Fruit fly (Drosophila melanogaster) whole organism, embryonic: ENCODE data around the gene CG32720.

Experiments used
- Ada2b ChIP-seq: fragments of 200-800 bp; sonication (Bioruptor generic); IDR thresholded peaks from 2 replicates; pipeline ENCODE4 v1.3.6; 2022; ENCODE audit warnings: missing biosample characterization, missing genetic modification characterization
- Antp ChIP-seq: fragments of 200-800 bp; sonication (Bioruptor generic); optimal IDR thresholded peaks from 3 replicates; lab custom pipeline; 2016; ENCODE audit warnings: missing biosample characterization, missing genetic modification characterization
- Asciz ChIP-seq: fragments of 200-800 bp; sonication (Bioruptor generic); optimal IDR thresholded peaks from 2 replicates; lab custom pipeline; 2017; ENCODE audit warnings: missing biosample characterization, mild to moderate bottlenecking, missing genetic modification characterization, missing genetic modification reagents
- Bdp1 ChIP-seq: fragments of 200-800 bp; sonication (Bioruptor generic); optimal IDR thresholded peaks from 3 replicates; lab custom pipeline; 2016; ENCODE audit warnings: missing biosample characterization, missing genetic modification characterization
- CG10209 ChIP-seq: fragments of 200-800 bp; sonication (Bioruptor generic); optimal IDR thresholded peaks from 3 replicates; lab custom pipeline; 2017; ENCODE audit warnings: missing biosample characterization, mild to moderate bottlenecking, missing genetic modification characterization, missing genetic modification reagents
- CG10431 ChIP-seq: fragments of 200-800 bp; sonication (Bioruptor generic); optimal IDR thresholded peaks from 3 replicates; lab custom pipeline; 2018; ENCODE audit warnings: missing biosample characterization, mild to moderate bottlenecking, missing genetic modification characterization
- CG11504 ChIP-seq: fragments of 200-800 bp; sonication (Bioruptor generic); optimal IDR thresholded peaks from 3 replicates; lab custom pipeline; 2019; ENCODE audit warnings: missing biosample characterization, mild to moderate bottlenecking, missing genetic modification characterization, moderate library complexity
- CG11723 ChIP-seq: fragments of 200-800 bp; sonication (Bioruptor generic); optimal IDR thresholded peaks from 2 replicates; lab custom pipeline; 2017; ENCODE audit warnings: missing biosample characterization, mild to moderate bottlenecking, missing genetic modification characterization
- CG14014 ChIP-seq: fragments of 200-800 bp; sonication (Bioruptor generic); IDR thresholded peaks from 2 replicates; pipeline ENCODE4 v1.3.6; 2022; ENCODE audit warnings: missing biosample characterization, missing genetic modification characterization
- CG14050 ChIP-seq: fragments of 200-800 bp; sonication (Bioruptor generic); IDR thresholded peaks from 3 replicates; pipeline ENCODE4 v1.3.6; 2022; ENCODE audit warnings: missing biosample characterization, missing genetic modification characterization
- CG15479 ChIP-seq: fragments of 200-800 bp; sonication (Bioruptor generic); optimal IDR thresholded peaks from 3 replicates; lab custom pipeline; 2019; ENCODE audit warnings: missing biosample characterization, mild to moderate bottlenecking, missing genetic modification characterization, moderate library complexity
- CG16863 ChIP-seq: fragments of 200-800 bp; sonication (Bioruptor generic); optimal IDR thresholded peaks from 3 replicates; lab custom pipeline; 2016; ENCODE audit warnings: missing biosample characterization, missing genetic modification characterization
- CG18011 ChIP-seq: fragments of 200-800 bp; sonication (Bioruptor generic); optimal IDR thresholded peaks from 2 replicates; lab custom pipeline; 2017; ENCODE audit warnings: missing biosample characterization, missing genetic modification characterization, mild to moderate bottlenecking, moderate library complexity, missing genotype
- CG18599 ChIP-seq: fragments of 200-800 bp; sonication (Bioruptor generic); optimal IDR thresholded peaks from 3 replicates; lab custom pipeline; 2017; ENCODE audit warnings: missing biosample characterization, missing genetic modification characterization, mild to moderate bottlenecking, moderate library complexity, missing genetic modification reagents
- CG2678 ChIP-seq: fragments of 200-800 bp; sonication (Bioruptor generic); optimal IDR thresholded peaks from 3 replicates; lab custom pipeline; 2019; ENCODE audit warnings: missing biosample characterization, mild to moderate bottlenecking, missing genetic modification characterization, moderate library complexity
- CG34224 ChIP-seq: fragments of 200-800 bp; sonication (Bioruptor generic); IDR thresholded peaks from 3 replicates; pipeline ENCODE4 v1.3.6; 2022; ENCODE audit warnings: missing biosample characterization, missing genetic modification characterization; ENCODE audit not compliant: partially characterized antibody
- CG3995 ChIP-seq: fragments of 200-800 bp; sonication (Bioruptor generic); optimal IDR thresholded peaks from 3 replicates; lab custom pipeline; 2016; ENCODE audit warnings: missing biosample characterization, missing genetic modification characterization
- CG4404 ChIP-seq: fragments of 200-800 bp; sonication (Bioruptor generic); IDR thresholded peaks from 2 replicates; pipeline ENCODE4 v1.3.6; 2022; ENCODE audit warnings: missing biosample characterization, missing genetic modification characterization
- CG6175 ChIP-seq: fragments of 200-800 bp; sonication (Bioruptor generic); IDR thresholded peaks from 3 replicates; pipeline ENCODE4 v1.3.6; 2022; ENCODE audit warnings: missing biosample characterization, missing genetic modification characterization
- CG7839 ChIP-seq: fragments of 200-800 bp; sonication (Bioruptor generic); optimal IDR thresholded peaks from 3 replicates; lab custom pipeline; 2018; ENCODE audit warnings: missing biosample characterization, mild to moderate bottlenecking, missing genetic modification characterization, moderate library complexity
- CG8290 ChIP-seq, 3 experiments: fragments of 200-800 bp; sonication (Bioruptor generic); optimal IDR thresholded peaks; 2 replicates each; lab custom pipeline; 2016 to 2019; ENCODE audit warnings: missing biosample characterization in 3 of 3, missing genetic modification characterization in 3 of 3, mild to moderate bottlenecking in 2 of 3, moderate library complexity in 1 of 3
- CHES-1-like ChIP-seq: fragments of 200-800 bp; sonication (Bioruptor generic); optimal IDR thresholded peaks from 2 replicates; lab custom pipeline; 2016; ENCODE audit warnings: missing biosample characterization, missing genetic modification characterization
- CoRest ChIP-seq: fragments of 200-800 bp; sonication (Bioruptor generic); optimal IDR thresholded peaks from 3 replicates; lab custom pipeline; 2018; ENCODE audit warnings: missing biosample characterization, mild to moderate bottlenecking, missing genetic modification characterization, moderate library complexity
- GATAe ChIP-seq: fragments of 200-800 bp; sonication (Bioruptor generic); conservative IDR thresholded peaks from 2 replicates; pipeline ENCODE4 v1.3.6; 2022; ENCODE audit warnings: missing biosample characterization, missing genetic modification characterization
- HHEX ChIP-seq: fragments of 200-800 bp; sonication (Bioruptor generic); optimal IDR thresholded peaks from 3 replicates; lab custom pipeline; 2017; ENCODE audit warnings: missing biosample characterization, mild to moderate bottlenecking, missing genetic modification characterization, missing genetic modification reagents
- Mad ChIP-seq: fragments of 200-800 bp; sonication (Bioruptor generic); optimal IDR thresholded peaks from 2 replicates; lab custom pipeline; 2016; ENCODE audit warnings: missing biosample characterization, missing genetic modification characterization
- Meics ChIP-seq: fragments of 200-800 bp; sonication (Bioruptor generic); optimal IDR thresholded peaks from 2 replicates; lab custom pipeline; 2017; ENCODE audit warnings: missing biosample characterization, mild to moderate bottlenecking, missing genetic modification characterization
- Neu2 ChIP-seq: fragments of 200-800 bp; sonication (Bioruptor generic); optimal IDR thresholded peaks from 3 replicates; lab custom pipeline; 2016; ENCODE audit warnings: missing biosample characterization, missing genetic modification characterization, borderline replicate concordance
- Nf-YA ChIP-seq: fragments of 200-800 bp; sonication (Bioruptor generic); IDR thresholded peaks from 2 replicates; pipeline ENCODE4 v1.3.6; 2022; ENCODE audit warnings: missing biosample characterization, missing genetic modification characterization
- Nf-YC ChIP-seq: fragments of 200-800 bp; optimal IDR thresholded peaks from 3 replicates; lab custom pipeline; 2019; ENCODE audit warnings: missing biosample characterization, mild to moderate bottlenecking, missing genetic modification characterization, moderate library complexity
- Sox102F ChIP-seq: fragments of 200-800 bp; sonication (Bioruptor generic); optimal IDR thresholded peaks from 2 replicates; lab custom pipeline; 2018; ENCODE audit warnings: missing biosample characterization, mild to moderate bottlenecking, missing genetic modification characterization, moderate library complexity
- Vsx1 ChIP-seq: fragments of 200-800 bp; sonication (Bioruptor generic); optimal IDR thresholded peaks from 2 replicates; lab custom pipeline; 2017; ENCODE audit warnings: missing biosample characterization, mild to moderate bottlenecking, missing genetic modification characterization, missing genetic modification reagents
- Xrp1 ChIP-seq: fragments of 200-800 bp; sonication (Bioruptor generic); IDR thresholded peaks from 2 replicates; pipeline ENCODE4 v1.3.6; 2022; ENCODE audit warnings: missing biosample characterization, missing genetic modification characterization
- ab ChIP-seq: fragments of 200-800 bp; sonication (Bioruptor generic); optimal IDR thresholded peaks from 2 replicates; lab custom pipeline; 2016; ENCODE audit warnings: missing biosample characterization, missing genetic modification characterization
- abd-A ChIP-seq: fragments of 200-800 bp; sonication (Bioruptor generic); optimal IDR thresholded peaks from 3 replicates; lab custom pipeline; 2019; ENCODE audit warnings: missing biosample characterization, mild to moderate bottlenecking, missing genetic modification characterization, moderate library complexity
- chinmo ChIP-seq: fragments of 200-800 bp; sonication (Bioruptor generic); IDR thresholded peaks from 4 replicates; pipeline ENCODE4 v1.3.6; 2022; ENCODE audit warnings: missing biosample characterization, missing genetic modification characterization; ENCODE audit not compliant: partially characterized antibody
- dmrt11E ChIP-seq: fragments of 200-800 bp; sonication (Bioruptor generic); optimal IDR thresholded peaks from 3 replicates; lab custom pipeline; 2018; ENCODE audit warnings: missing biosample characterization, mild to moderate bottlenecking, missing genetic modification characterization, moderate library complexity
- emc ChIP-seq: fragments of 200-800 bp; sonication (Bioruptor generic); optimal IDR thresholded peaks from 2 replicates; lab custom pipeline; 2016; ENCODE audit warnings: missing biosample characterization, missing genetic modification characterization
- fru ChIP-seq: fragments of >200 bp; optimal IDR thresholded peaks from 2 replicates; lab custom pipeline; 2017
- gem ChIP-seq: fragments of 200-800 bp; sonication (Bioruptor generic); optimal IDR thresholded peaks from 2 replicates; lab custom pipeline; 2019; ENCODE audit warnings: missing biosample characterization, mild to moderate bottlenecking, missing genetic modification characterization, moderate library complexity
- gsb ChIP-seq: fragments of 200-800 bp; sonication (Bioruptor generic); IDR thresholded peaks from 2 replicates; pipeline ENCODE4 v1.3.6; 2022; ENCODE audit warnings: missing biosample characterization, missing genetic modification characterization
- inv ChIP-seq: fragments of 200-800 bp; sonication (Bioruptor generic); IDR thresholded peaks from 2 replicates; pipeline ENCODE4 v1.3.6; 2022; ENCODE audit warnings: missing biosample characterization, missing genetic modification characterization; ENCODE audit not compliant: partially characterized antibody
- ken ChIP-seq: fragments of 200-800 bp; sonication (Bioruptor generic); IDR thresholded peaks from 3 replicates; pipeline ENCODE4 v1.3.6; 2022; ENCODE audit warnings: missing biosample characterization, missing genetic modification characterization
- ro ChIP-seq: fragments of 200-800 bp; sonication (Bioruptor generic); IDR thresholded peaks from 2 replicates; pipeline ENCODE4 v1.3.6; 2022; ENCODE audit warnings: missing biosample characterization, missing genetic modification characterization
- slbo ChIP-seq: fragments of 200-800 bp; sonication (Bioruptor generic); IDR thresholded peaks from 2 replicates; pipeline ENCODE4 v1.3.6; 2022; ENCODE audit warnings: missing biosample characterization, missing genetic modification characterization
- slou ChIP-seq: fragments of 200-800 bp; sonication (Bioruptor generic); optimal IDR thresholded peaks from 3 replicates; lab custom pipeline; 2016; ENCODE audit warnings: missing biosample characterization, missing genetic modification characterization
- sna ChIP-seq: fragments of 200-800 bp; sonication (Bioruptor generic); IDR thresholded peaks from 2 replicates; pipeline ENCODE4 v1.3.6; 2022; ENCODE audit warnings: missing biosample characterization, missing genetic modification characterization; ENCODE audit not compliant: partially characterized antibody
- tap ChIP-seq: fragments of 200-800 bp; optimal IDR thresholded peaks from 3 replicates; lab custom pipeline; 2019; ENCODE audit warnings: missing biosample characterization, mild to moderate bottlenecking, missing genetic modification characterization, moderate library complexity
- ttk ChIP-seq: fragments of 200-800 bp; sonication (Bioruptor generic); IDR thresholded peaks from 2 replicates; pipeline ENCODE4 v2.1.2; 2022; ENCODE audit warnings: missing biosample characterization, missing genetic modification characterization
- zfh1 ChIP-seq: fragments of 200-800 bp; sonication (Bioruptor generic); IDR thresholded peaks from 3 replicates; pipeline ENCODE4 v1.3.6; 2022; ENCODE audit warnings: missing biosample characterization, missing genetic modification characterization
- zfh2 ChIP-seq: fragments of 200-800 bp; sonication (Bioruptor generic); optimal IDR thresholded peaks from 2 replicates; lab custom pipeline; 2016; ENCODE audit warnings: missing biosample characterization, missing genetic modification characterization

Gene CG32720

dm6 chrX:7571200-7571599 is 34.4 kb upstream of the CG32720 start (continued):
- no peak for TF ChIP-seq CHES-1-like
- TF ChIP-seq ttk (GFP tag; lab: Robert Waterston, UW): 0 out of 2 replicates have a peak, but pooled peaks have one; percentile 19
- TF ChIP-seq CG18599: peak; percentile 13
- TF ChIP-seq CG14014 (GFP tag; lab: Robert Waterston, UW): no peak
- TF ChIP-seq zfh1 (GFP tag; lab: Robert Waterston, UW): 0 out of 3 replicates have a peak, but pooled peaks have one; percentile 25
- TF ChIP-seq Asciz (GFP tag; lab: Kevin White, UChicago): no peak
- TF ChIP-seq Mad (GFP tag; lab: Kevin White, UChicago): no peak
- TF ChIP-seq CG8290 (GFP tag; optimal IDR thresholded peaks at IDR 0.05; lab: Kevin White, UChicago): no peak
- no peak for TF ChIP-seq CG8290 (tag; optimal IDR thresholded peaks at IDR 0.05; lab: Kevin White, UChicago)
- no peak for TF ChIP-seq HHEX (GFP tag; lab: Kevin White, UChicago)
- no peak for TF ChIP-seq zfh2 (GFP tag; lab: Kevin White, UChicago)
- no peak for TF ChIP-seq CG11723 (GFP tag; lab: Kevin White, UChicago)
- TF ChIP-seq Xrp1 (GFP tag; lab: Robert Waterston, UW): peak; percentile 69
- no peak for TF ChIP-seq slou (GFP tag; lab: Kevin White, UChicago)
- TF ChIP-seq Sox102F (GFP tag; lab: Kevin White, UChicago): peak; percentile 50
- no peak for TF ChIP-seq Ada2b (GFP tag; lab: Robert Waterston, UW)
- no peak for TF ChIP-seq chinmo (GFP tag; lab: Robert Waterston, UW)
- no peak for TF ChIP-seq CG18011 (GFP tag; lab: Kevin White, UChicago)
- TF ChIP-seq CG10209 (GFP tag; lab: Kevin White, UChicago): peak; percentile 33
- TF ChIP-seq Vsx1 (GFP tag; lab: Kevin White, UChicago): no peak
- no peak for TF ChIP-seq sna (GFP tag; lab: Robert Waterston, UW)
- TF ChIP-seq ken: no peak
- TF ChIP-seq inv: no peak
- peak; percentile 24 for TF ChIP-seq Antp (GFP tag; lab: Kevin White, UChicago)
- TF ChIP-seq CG7839: peak; percentile 52
- TF ChIP-seq CG14050 (GFP tag; lab: Robert Waterston, UW): no peak
- TF ChIP-seq Nf-YC (tag; lab: Kevin White, UChicago): no peak
- TF ChIP-seq CG16863 (GFP tag; lab: Kevin White, UChicago): no peak
- TF ChIP-seq CG6175: no peak
- TF ChIP-seq CG3995 (GFP tag; lab: Kevin White, UChicago): no peak
- no peak for TF ChIP-seq CG10431
- peak; percentile 78 for TF ChIP-seq dmrt11E (tag; lab: Kevin White, UChicago)
- no peak for TF ChIP-seq ab (GFP tag; lab: Kevin White, UChicago)
- no peak for TF ChIP-seq CG34224 (GFP tag; lab: Robert Waterston, UW)
- TF ChIP-seq abd-A: no peak
- peak; percentile 42 for TF ChIP-seq CG2678 (tag; lab: Kevin White, UChicago)
- no peak for TF ChIP-seq GATAe (GFP tag; lab: Robert Waterston, UW)
- no peak for TF ChIP-seq Bdp1 (GFP tag; lab: Kevin White, UChicago)
- TF ChIP-seq gem: peak; percentile 66
- TF ChIP-seq emc (GFP tag; lab: Kevin White, UChicago): no peak
- peak; percentile 40; the same call in 1 of the 2 replicates for TF ChIP-seq CG4404 (GFP tag; lab: Robert Waterston, UW)
- peak; percentile 19 for TF ChIP-seq CoRest (tag; lab: Kevin White, UChicago)
- TF ChIP-seq Meics: no peak
- no peak for TF ChIP-seq gsb (GFP tag; lab: Robert Waterston, UW)
- peak; percentile 20 for TF ChIP-seq tap (tag; lab: Kevin White, UChicago)
- TF ChIP-seq Neu2 (GFP tag; lab: Kevin White, UChicago): no peak
- no peak for TF ChIP-seq ro (GFP tag; lab: Robert Waterston, UW)
- TF ChIP-seq CG15479 (GFP tag; lab: Kevin White, UChicago): no peak
- TF ChIP-seq fru (lab: Kevin White, UChicago): no peak
- TF ChIP-seq Nf-YA (GFP tag; lab: Robert Waterston, UW): no peak
- peak; percentile 59 for TF ChIP-seq CG11504 (tag; lab: Kevin White, UChicago)
- no peak for TF ChIP-seq slbo (GFP tag; lab: Robert Waterston, UW)
